Worm (Caenorhabditis elegans): ENCODE data around the gene F54D10.7.

F54D10.7 gene

DNA sequence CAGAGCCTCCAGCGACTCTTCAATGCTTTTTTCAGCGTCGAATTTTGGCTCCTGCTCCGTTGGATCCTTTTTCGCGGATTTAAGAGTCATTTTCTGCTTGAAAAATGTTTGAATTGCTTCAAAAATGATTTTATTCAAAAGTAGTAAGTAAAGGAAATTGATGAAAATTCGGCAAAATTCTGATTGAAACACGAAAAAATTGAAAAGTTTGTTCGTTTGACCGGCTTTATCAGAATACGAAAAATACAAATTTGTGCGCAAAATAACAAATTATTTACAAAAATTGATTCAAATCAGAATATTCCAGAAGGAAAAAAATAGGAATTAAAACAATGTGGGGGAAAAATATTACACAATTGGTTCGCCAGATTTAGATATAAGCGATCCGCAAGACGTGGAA, 14.1 kb downstream of the F54D10.7 start, which contains the start of gene F54D10.4:
Gene F54D10.4 (minus strand): TSS at position 101 of the 400 bp plus-strand sequence.
- no peak for TF ChIP-seq aly-2 (tag; optimal IDR thresholded peaks at IDR 0.05)
- TF ChIP-seq nhr-77 (tag; optimal IDR thresholded peaks at IDR 0.05) = no peak
- TF ChIP-seq ceh-82 (tag; optimal IDR thresholded peaks at IDR 0.05) = no peak
- no peak for TF ChIP-seq eor-1 (tag; optimal IDR thresholded peaks at IDR 0.05)
- no peak for TF ChIP-seq pqm-1 (tag; optimal IDR thresholded peaks at IDR 0.05)
- no peak for TF ChIP-seq fkh-10 (GFP tag; optimal IDR thresholded peaks at IDR 0.05)
- no peak for TF ChIP-seq unc-39 (tag; optimal IDR thresholded peaks at IDR 0.05)
- no peak for TF ChIP-seq nhr-28 (tag; optimal IDR thresholded peaks at IDR 0.05)
- TF ChIP-seq pha-4 (tag; optimal IDR thresholded peaks at IDR 0.05) = no peak
- TF ChIP-seq lin-15B (tag; optimal IDR thresholded peaks at IDR 0.05) = no peak
- no peak for TF ChIP-seq mml-1 (tag; optimal IDR thresholded peaks at IDR 0.05)
- no peak for TF ChIP-seq nhr-23 (tag; optimal IDR thresholded peaks at IDR 0.05)

DNA sequence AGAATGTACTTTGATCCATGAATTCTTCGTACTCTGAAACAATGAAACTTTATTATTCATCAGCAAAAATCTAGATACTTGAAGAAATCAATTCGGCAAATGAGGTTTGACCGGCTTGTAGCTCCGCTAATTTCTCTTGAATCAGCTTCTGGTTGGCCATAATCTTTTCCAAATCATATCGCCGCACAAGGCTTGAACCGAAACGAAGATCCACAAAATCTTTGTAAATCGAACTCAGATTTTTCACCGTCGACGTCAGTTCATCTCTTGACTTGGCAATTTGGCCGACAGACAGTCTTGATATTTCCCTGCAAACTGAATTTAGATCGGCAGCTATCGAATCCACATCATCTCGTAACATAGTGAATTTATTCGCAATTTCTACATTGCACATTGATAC, 15.6 kb downstream of the F54D10.7 start:
- TF ChIP-seq ama-1 (optimal IDR thresholded peaks at IDR 0.05) (no peak), R02D3.7 (tag; optimal IDR thresholded peaks at IDR 0.05) (no peak), lsy-12 (tag; optimal IDR thresholded peaks at IDR 0.05) (no peak), fkh-2 (tag; optimal IDR thresholded peaks at IDR 0.05) (no peak), tbx-2 (tag; optimal IDR thresholded peaks at IDR 0.05) (no peak), mml-1 (tag; optimal IDR thresholded peaks at IDR 0.05) (no peak), ceh-16 (tag; optimal IDR thresholded peaks at IDR 0.05) (no peak), elt-3 (tag; optimal IDR thresholded peaks at IDR 0.05) (no peak), elt-2 (tag; optimal IDR thresholded peaks at IDR 0.05) (no peak), nhr-28 (tag; optimal IDR thresholded peaks at IDR 0.05) (no peak), mdl-1 (tag; optimal IDR thresholded peaks at IDR 0.05) (no peak), nhr-76 (tag; optimal IDR thresholded peaks at IDR 0.05) (no peak), lin-15B (tag; optimal IDR thresholded peaks at IDR 0.05) (no peak), hmg-11 (tag; optimal IDR thresholded peaks at IDR 0.05) (no peak)

DNA sequence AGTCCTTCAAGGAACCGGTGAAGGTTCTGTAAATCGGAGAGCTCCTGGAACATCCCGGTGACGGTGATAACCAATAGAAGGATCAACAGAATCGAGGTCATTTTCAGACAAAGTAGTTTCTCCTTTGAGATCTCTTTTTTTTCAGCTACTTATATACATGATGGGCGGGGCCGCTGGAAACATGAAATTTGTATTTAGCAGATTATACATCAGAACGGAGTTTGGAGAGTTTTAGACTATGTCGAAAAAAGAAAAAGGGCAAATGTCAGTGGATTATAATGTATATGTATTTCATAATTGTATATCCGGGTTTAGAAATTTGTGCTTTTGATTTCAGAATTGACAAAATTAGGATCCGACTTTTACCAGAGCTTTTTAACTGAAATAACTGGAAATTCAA, 17.9 kb downstream of the F54D10.7 start, which contains the start of gene ins-32:
Gene ins-32 (minus strand): TSS at position 101 of the 400 bp plus-strand sequence.
- no peak for TF ChIP-seq skn-1 (tag; optimal IDR thresholded peaks at IDR 0.05)
- no peak for TF ChIP-seq tbx-2 (tag; optimal IDR thresholded peaks at IDR 0.05)
- TF ChIP-seq ceh-82 (tag; optimal IDR thresholded peaks at IDR 0.05) = no peak
- no peak for TF ChIP-seq ceh-9 (tag; optimal IDR thresholded peaks at IDR 0.05)
- TF ChIP-seq nhr-28 (tag; optimal IDR thresholded peaks at IDR 0.05) = no peak

DNA sequence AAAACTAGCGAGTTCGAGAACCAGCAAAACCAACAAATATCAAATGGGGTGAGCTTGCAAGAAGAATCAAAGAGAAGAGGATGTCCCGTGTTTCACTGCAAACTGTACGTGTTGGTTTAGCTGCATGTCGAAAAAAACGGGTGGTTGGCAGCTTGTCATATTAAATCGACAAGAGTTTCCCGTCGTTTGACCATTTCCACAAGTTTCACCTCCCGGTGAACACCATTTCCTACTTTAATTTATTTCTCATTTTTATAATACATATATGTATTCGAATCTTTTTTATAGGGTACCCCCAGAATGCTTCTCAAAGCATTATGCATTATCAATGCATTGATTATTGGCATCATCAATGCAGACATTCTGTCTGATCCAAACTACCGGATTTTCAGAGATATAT, 25.8 kb downstream of the F54D10.7 start, which contains the start of gene Y8A9A.2:
Gene Y8A9A.2 (plus strand): TSS at position 301 of the 400 bp plus-strand sequence.
- TF ChIP-seq nhr-76 (tag; optimal IDR thresholded peaks at IDR 0.05) (no peak), ceh-9 (tag; optimal IDR thresholded peaks at IDR 0.05) (no peak), sea-2 (GFP tag; optimal IDR thresholded peaks at IDR 0.05) (no peak), R02D3.7 (tag; optimal IDR thresholded peaks at IDR 0.05) (no peak), aly-2 (tag; optimal IDR thresholded peaks at IDR 0.05) (no peak), pha-4 (tag; optimal IDR thresholded peaks at IDR 0.05) (no peak), nhr-67 (tag; optimal IDR thresholded peaks at IDR 0.05) (no peak), nhr-77 (tag; optimal IDR thresholded peaks at IDR 0.05) (no peak), nhr-237 (tag; optimal IDR thresholded peaks at IDR 0.05) (no peak), elt-1 (tag; optimal IDR thresholded peaks at IDR 0.05) (no peak), zag-1 (tag; optimal IDR thresholded peaks at IDR 0.05) (no peak), ceh-28 (tag; optimal IDR thresholded peaks at IDR 0.05) (no peak), mdl-1 (tag; optimal IDR thresholded peaks at IDR 0.05) (no peak), elt-2 (tag; optimal IDR thresholded peaks at IDR 0.05) (no peak), ceh-16 (tag; optimal IDR thresholded peaks at IDR 0.05) (no peak), ztf-11 (tag; optimal IDR thresholded peaks at IDR 0.05) (no peak)

DNA sequence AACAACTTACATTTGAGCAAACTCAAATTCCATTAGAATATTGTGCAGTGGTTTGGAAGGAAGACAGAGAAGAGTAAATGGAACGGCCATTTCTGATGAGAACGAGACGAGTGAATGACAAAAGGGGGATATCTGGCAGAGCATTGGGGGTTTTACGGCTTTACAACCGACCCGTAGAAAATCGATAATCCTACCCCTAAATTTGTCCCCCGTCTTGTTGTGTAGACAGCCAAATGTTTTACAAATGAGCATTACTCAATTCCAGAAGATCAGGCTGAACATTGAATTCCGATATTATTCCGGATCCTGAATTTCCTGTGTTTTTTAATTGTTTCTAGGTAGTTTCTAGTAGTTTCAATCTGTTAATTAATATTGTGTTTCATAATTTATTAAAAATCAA, 27.8 kb downstream of the F54D10.7 start, which contains the start of gene fbxb-99:
Gene fbxb-99 (minus strand): TSS at position 101 of the 400 bp plus-strand sequence.
- no peak for TF ChIP-seq egl-27 (tag; optimal IDR thresholded peaks at IDR 0.05)
- TF ChIP-seq nhr-25 (tag; optimal IDR thresholded peaks at IDR 0.05) = no peak
- TF ChIP-seq tbx-2 (tag; optimal IDR thresholded peaks at IDR 0.05) = no peak
- no peak for TF ChIP-seq daf-12 (tag; optimal IDR thresholded peaks at IDR 0.05)
